Worm (Caenorhabditis elegans) whole organism, L4 larva: ENCODE results near the gene F38B6.3.

Experiments
- F10B5.3 ChIP-seq: sonication (generic microtip); optimal IDR thresholded peaks from 2 replicates; lab custom pipeline; 2016; ENCODE audit warnings: mild to moderate bottlenecking, missing genetic modification characterization, missing compliant biosample characterization
- F26F4.8 ChIP-seq: fragments of 200-800 bp; sonication (Bioruptor generic); conservative IDR thresholded peaks from 2 replicates; pipeline ENCODE4 v1.3.6; 2022; ENCODE audit warnings: missing genetic modification characterization, missing compliant biosample characterization
- F37D6.2 ChIP-seq: sonication (generic microtip); optimal IDR thresholded peaks from 2 replicates; lab custom pipeline; 2016; ENCODE audit warnings: mild to moderate bottlenecking, missing genetic modification characterization, missing compliant biosample characterization
- F49E8.2 ChIP-seq: sonication (generic microtip); optimal IDR thresholded peaks from 2 replicates; lab custom pipeline; 2016; ENCODE audit warnings: missing compliant biosample characterization, mild to moderate bottlenecking, missing genetic modification characterization, borderline replicate concordance
- R02D3.7 ChIP-seq: fragments of 150-350 bp; sonication (generic microtip); optimal IDR thresholded peaks from 3 replicates; lab custom pipeline; 2014; ENCODE audit warnings: missing biosample characterization, missing genetic modification characterization
- T20F7.1 ChIP-seq: fragments of 200-800 bp; sonication (Bioruptor generic); optimal IDR thresholded peaks from 2 replicates; lab custom pipeline; 2018; ENCODE audit warnings: mild to moderate bottlenecking, missing genetic modification characterization, missing compliant biosample characterization
- Y48G9A.11 ChIP-seq: fragments of 200-800 bp; sonication (Bioruptor generic); IDR thresholded peaks from 2 replicates; pipeline ENCODE4 v1.3.6; 2022; ENCODE audit warnings: missing genetic modification reagents, missing genetic modification characterization, missing compliant biosample characterization
- Y75B8A.6 ChIP-seq: fragments of 200-800 bp; sonication (Bioruptor generic); IDR thresholded peaks from 2 replicates; pipeline ENCODE4 v1.3.6; 2022; ENCODE audit warnings: missing genetic modification reagents, missing genetic modification characterization, missing compliant biosample characterization
- aha-1 ChIP-seq: fragments of 150-350 bp; peaks from one replicate; lab custom pipeline; 2014; ENCODE audit warnings: missing biosample characterization, missing genetic modification characterization
- aly-2 ChIP-seq: sonication (generic microtip); optimal IDR thresholded peaks from 2 replicates; lab custom pipeline; 2018; ENCODE audit warnings: missing biosample characterization, missing genetic modification characterization
- ceh-44 ChIP-seq: fragments of 200-800 bp; sonication (Bioruptor generic); IDR thresholded peaks from 2 replicates; pipeline ENCODE4 v1.3.6; 2022; ENCODE audit warnings: missing genetic modification reagents, missing genetic modification characterization, missing compliant biosample characterization
- daf-19 ChIP-seq: fragments of 200-800 bp; sonication (Bioruptor generic); conservative IDR thresholded peaks from 2 replicates; pipeline ENCODE4 v1.3.6; 2022; ENCODE audit warnings: missing genetic modification characterization, missing compliant biosample characterization
- daf-8 ChIP-seq: fragments of 200-800 bp; sonication (Bioruptor generic); IDR thresholded peaks from 2 replicates; pipeline ENCODE4 v1.3.6; 2022; ENCODE audit warnings: missing genetic modification characterization, missing compliant biosample characterization
- dmd-6 ChIP-seq: fragments of 200-800 bp; sonication (Bioruptor generic); IDR thresholded peaks from 2 replicates; pipeline ENCODE4 v1.3.6; 2022; ENCODE audit warnings: missing genetic modification reagents, missing genetic modification characterization, missing compliant biosample characterization
- duxl-1 ChIP-seq: sonication (generic microtip); optimal IDR thresholded peaks from 2 replicates; lab custom pipeline; 2016; ENCODE audit warnings: mild to moderate bottlenecking, missing genetic modification characterization, moderate library complexity, missing compliant biosample characterization; ENCODE audit not compliant: poor library complexity
- egl-27 ChIP-seq: sonication (generic microtip); optimal IDR thresholded peaks from 3 replicates; lab custom pipeline; 2017; ENCODE audit warnings: missing biosample characterization, missing genetic modification reagents, missing genetic modification characterization
- fos-1 ChIP-seq: fragments of 150-350 bp; optimal IDR thresholded peaks from 2 replicates; lab custom pipeline; 2014; ENCODE audit warnings: missing biosample characterization, missing genetic modification characterization
- jun-1 ChIP-seq: fragments of 150-350 bp; optimal IDR thresholded peaks from 2 replicates; lab custom pipeline; 2014; ENCODE audit warnings: missing biosample characterization, missing genetic modification reagents, missing genetic modification characterization
- lin-38 ChIP-seq: fragments of 200-800 bp; sonication (Bioruptor generic); IDR thresholded peaks from 2 replicates; pipeline ENCODE4 v1.3.6; 2022; ENCODE audit warnings: missing genetic modification reagents, missing genetic modification characterization, missing compliant biosample characterization
- lin-39 ChIP-seq: fragments of 150-350 bp; optimal IDR thresholded peaks from 2 replicates; lab custom pipeline; 2014; ENCODE audit warnings: missing biosample characterization, missing genetic modification reagents, missing genetic modification characterization
- lir-3 ChIP-seq: sonication (generic microtip); optimal IDR thresholded peaks from 2 replicates; lab custom pipeline; 2016; ENCODE audit warnings: mild to moderate bottlenecking, missing genetic modification characterization, missing compliant biosample characterization
- lsy-2 ChIP-seq, 2 experiments: fragments of 150-350 bp in 1 of 2; sonication (generic microtip) in 1 of 2; optimal IDR thresholded peaks; 2 replicates each; lab custom pipeline; 2014 to 2017; ENCODE audit warnings: missing biosample characterization in 2 of 2, missing genetic modification characterization in 2 of 2
- madf-9 ChIP-seq: fragments of 200-800 bp; sonication (Bioruptor generic); conservative IDR thresholded peaks from 2 replicates; pipeline ENCODE4 v1.3.6; 2022; ENCODE audit warnings: missing genetic modification reagents, missing genetic modification characterization, missing compliant biosample characterization
- mdl-1 ChIP-seq, 2 experiments: fragments of 150-350 bp in 1 of 2; sonication (generic microtip) in 1 of 2; optimal IDR thresholded peaks; 2 replicates each; lab custom pipeline; 2014 to 2017; ENCODE audit warnings: missing biosample characterization in 2 of 2, missing genetic modification characterization in 2 of 2
- mes-2 ChIP-seq: sonication (generic microtip); optimal IDR thresholded peaks from 2 replicates; lab custom pipeline; 2016; ENCODE audit warnings: missing genotype, mild to moderate bottlenecking, missing genetic modification characterization, missing compliant biosample characterization; ENCODE audit not compliant: poor library complexity, severe bottlenecking
- mxl-3 ChIP-seq: fragments of 200-800 bp; sonication (Bioruptor generic); optimal IDR thresholded peaks from 2 replicates; lab custom pipeline; 2018; ENCODE audit warnings: mild to moderate bottlenecking, missing genetic modification characterization, missing compliant biosample characterization
- nhr-10 ChIP-seq: fragments of 150-350 bp; optimal IDR thresholded peaks from 2 replicates; lab custom pipeline; 2014; ENCODE audit warnings: missing biosample characterization, missing genetic modification characterization
- nhr-102 ChIP-seq: sonication (generic microtip); optimal IDR thresholded peaks from 2 replicates; lab custom pipeline; 2016; ENCODE audit warnings: mild to moderate bottlenecking, missing genetic modification characterization, moderate library complexity, missing compliant biosample characterization
- nhr-25 ChIP-seq: sonication (generic microtip); optimal IDR thresholded peaks from 2 replicates; lab custom pipeline; 2017; ENCODE audit warnings: missing genetic modification characterization, mild to moderate bottlenecking, missing compliant biosample characterization, antibody characterized with exemption, moderate library complexity, borderline replicate concordance; ENCODE audit not compliant: insufficient read depth
- nhr-28 ChIP-seq: fragments of 150-350 bp; optimal IDR thresholded peaks from 2 replicates; lab custom pipeline; 2014; ENCODE audit warnings: missing biosample characterization, missing genetic modification characterization
- nhr-76 ChIP-seq: fragments of 150-350 bp; optimal IDR thresholded peaks from 2 replicates; lab custom pipeline; 2014; ENCODE audit warnings: missing biosample characterization, missing genetic modification characterization
- pha-4 ChIP-seq, 2 experiments: fragments of 150-350 bp in 1 of 2; fragments of 200-800 bp in 1 of 2; sonication (Bioruptor generic) in 1 of 2; IDR thresholded peaks in 1 of 2; optimal IDR thresholded peaks in 1 of 2; 2 replicates each; pipeline versions ENCODE4 v1.3.6 to Lab custom; 2014 to 2022; ENCODE audit warnings: missing genetic modification characterization in 2 of 2, missing genetic modification reagents in 2 of 2, missing biosample characterization in 1 of 2, missing compliant biosample characterization in 1 of 2
- pqm-1 ChIP-seq: sonication (generic microtip); optimal IDR thresholded peaks from 2 replicates; lab custom pipeline; 2017; ENCODE audit warnings: missing biosample characterization, missing genetic modification characterization
- sdz-12 ChIP-seq: fragments of 200-800 bp; sonication (Bioruptor generic); optimal IDR thresholded peaks from 2 replicates; lab custom pipeline; 2018; ENCODE audit warnings: mild to moderate bottlenecking, missing genetic modification characterization, missing compliant biosample characterization
- snpc-1.2 ChIP-seq: fragments of 200-800 bp; sonication (Bioruptor generic); IDR thresholded peaks from 2 replicates; pipeline ENCODE4 v1.3.6; 2022; ENCODE audit warnings: missing genetic modification reagents, missing genetic modification characterization, missing compliant biosample characterization
- spr-1 ChIP-seq: sonication (generic microtip); optimal IDR thresholded peaks from 2 replicates; lab custom pipeline; 2016; ENCODE audit warnings: mild to moderate bottlenecking, missing genetic modification characterization, missing compliant biosample characterization
- tag-97 ChIP-seq: fragments of 200-800 bp; sonication (Bioruptor generic); IDR thresholded peaks from 2 replicates; pipeline ENCODE4 v1.3.6; 2022; ENCODE audit warnings: missing genetic modification characterization, missing compliant biosample characterization
- tra-1 ChIP-seq: fragments of 200-800 bp; sonication (Bioruptor generic); IDR thresholded peaks from 2 replicates; pipeline ENCODE4 v1.3.6; 2022; ENCODE audit warnings: missing genetic modification reagents, missing genetic modification characterization, missing compliant biosample characterization
- unc-39 ChIP-seq: sonication (generic microtip); optimal IDR thresholded peaks from 2 replicates; lab custom pipeline; 2017; ENCODE audit warnings: missing biosample characterization, missing genetic modification characterization
- unc-62 ChIP-seq, 3 experiments: fragments of 150-350 bp in 1 of 3; sonication (generic microtip); optimal IDR thresholded peaks in 2 of 3; peaks in 1 of 3; 1 replicate in 1 of 3; 2 replicates in 2 of 3; lab custom pipeline; 2014 to 2017; ENCODE audit warnings: missing biosample characterization in 3 of 3, missing genetic modification characterization in 3 of 3, missing genetic modification reagents in 3 of 3, missing genotype in 1 of 3
- vab-7 ChIP-seq: fragments of 200-800 bp; sonication (Bioruptor generic); IDR thresholded peaks from 2 replicates; pipeline ENCODE4 v1.3.6; 2022; ENCODE audit warnings: missing genetic modification reagents, missing genetic modification characterization, missing compliant biosample characterization

F38B6.3 gene

ce11 chrX:6665129-6665858 lies 28.1 kb upstream of the F38B6.3 start (continued):
- TF ChIP-seq pha-4 (GFP tag; IDR thresholded peaks at IDR 0.05; lab: Robert Waterston, UW) (no peak), pha-4 (tag; optimal IDR thresholded peaks at IDR 0.05; lab: Kevin White, UChicago) (no peak), dmd-6 (GFP tag; lab: Robert Waterston, UW) (peak; percentile 68), mxl-3 (GFP tag; lab: Kevin White, UChicago) (no peak), nhr-25 (tag; lab: Kevin White, UChicago) (no peak), lin-39 (tag; lab: Kevin White, UChicago) (no peak), ceh-44 (GFP tag; lab: Robert Waterston, UW) (no peak), aha-1 (no peak), lsy-2 (tag; optimal IDR thresholded peaks at IDR 0.05; lab: Kevin White, UChicago) (peak in 1 of 2 experiments; percentile 8), pqm-1 (tag; lab: Kevin White, UChicago) (peak; percentile 38), nhr-76 (tag; lab: Kevin White, UChicago) (no peak), vab-7 (GFP tag; lab: Robert Waterston, UW) (no peak), Y75B8A.6 (GFP tag; lab: Robert Waterston, UW) (no peak), nhr-10 (tag; lab: Kevin White, UChicago) (no peak), tra-1 (GFP tag; lab: Robert Waterston, UW) (no peak), F49E8.2 (tag; lab: Kevin White, UChicago) (no peak), daf-8 (GFP tag; lab: Robert Waterston, UW) (no peak), duxl-1 (tag; lab: Kevin White, UChicago) (no peak), nhr-102 (tag; lab: Kevin White, UChicago) (no peak), sdz-12 (GFP tag; lab: Kevin White, UChicago) (no peak), madf-9 (GFP tag; lab: Robert Waterston, UW) (no peak), T20F7.1 (GFP tag; lab: Kevin White, UChicago) (no peak), egl-27 (tag; lab: Kevin White, UChicago) (no peak), Y48G9A.11 (no peak), lin-38 (GFP tag; lab: Robert Waterston, UW) (no peak), mdl-1 (tag; optimal IDR thresholded peaks at IDR 0.05; lab: Kevin White, UChicago) (peak in 1 of 2 experiments; percentile 36), jun-1 (tag; lab: Kevin White, UChicago) (no peak), nhr-28 (tag; lab: Kevin White, UChicago) (peak; percentile 75), mes-2 (tag; lab: Kevin White, UChicago) (no peak), unc-39 (tag; lab: Kevin White, UChicago) (no peak), fos-1 (tag; lab: Kevin White, UChicago) (no peak), R02D3.7 (tag; lab: Kevin White, UChicago) (no peak), spr-1 (tag; lab: Kevin White, UChicago) (no peak), aly-2 (tag; lab: Kevin White, UChicago) (no peak), F26F4.8 (GFP tag; lab: Robert Waterston, UW) (no peak), tag-97 (GFP tag; lab: Robert Waterston, UW) (no peak), daf-19 (GFP tag; lab: Robert Waterston, UW) (no peak), F10B5.3 (tag; lab: Kevin White, UChicago) (no peak), snpc-1.2 (no peak), unc-62 (GFP tag; optimal IDR thresholded peaks at IDR 0.05 in 1 of 2; lab: Kevin White, UChicago) (no peak), unc-62 (tag; optimal IDR thresholded peaks at IDR 0.05; lab: Kevin White, UChicago) (no peak), F37D6.2 (no peak), lir-3 (tag; lab: Kevin White, UChicago) (no peak)
